Fruit fly (Drosophila melanogaster) whole organism, wandering third instar larva: ENCODE measurements around the gene CG14621.

Experiments used
- Abd-B ChIP-seq: fragments of >200 bp; optimal IDR thresholded peaks from 2 replicates; lab custom pipeline; 2017; ENCODE audit warnings: missing biosample characterization, missing genetic modification characterization
- CG32264 ChIP-seq: fragments of 200-800 bp; sonication (Bioruptor generic); optimal IDR thresholded peaks from 2 replicates; lab custom pipeline; 2016; ENCODE audit warnings: missing biosample characterization, missing genetic modification characterization
- CrebA ChIP-seq: fragments of 200-800 bp; sonication (Bioruptor generic); optimal IDR thresholded peaks from 2 replicates; lab custom pipeline; 2016; ENCODE audit warnings: missing biosample characterization, mild to moderate bottlenecking, missing genetic modification characterization, borderline replicate concordance
- Dfd ChIP-seq: fragments of >200 bp; optimal IDR thresholded peaks from 2 replicates; lab custom pipeline; 2017; ENCODE audit warnings: missing biosample characterization, missing genetic modification characterization
- Hr83 ChIP-seq: fragments of 200-300 bp; sonication (Bioruptor generic); optimal IDR thresholded peaks from 2 replicates; lab custom pipeline; 2016; ENCODE audit warnings: missing biosample characterization, mild to moderate bottlenecking, missing genetic modification characterization, moderate library complexity; ENCODE audit not compliant: poor library complexity, severe bottlenecking
- N ChIP-seq: fragments of >200 bp; optimal IDR thresholded peaks from 2 replicates; lab custom pipeline; 2018; ENCODE audit warnings: missing biosample characterization, missing external identifiers, missing genetic modification characterization
- OdsH ChIP-seq: fragments of 200-800 bp; sonication (Bioruptor generic); optimal IDR thresholded peaks from 2 replicates; lab custom pipeline; 2016; ENCODE audit warnings: missing biosample characterization, mild to moderate bottlenecking, missing genetic modification characterization
- Sp1 ChIP-seq: fragments of 200-800 bp; sonication (Bioruptor generic); optimal IDR thresholded peaks from 3 replicates; lab custom pipeline; 2019; ENCODE audit warnings: missing biosample characterization, mild to moderate bottlenecking, missing genetic modification characterization, moderate library complexity
- pan ChIP-seq: fragments of >200 bp; optimal IDR thresholded peaks from 2 replicates; lab custom pipeline; 2017
- sv ChIP-seq: fragments of 200-800 bp; sonication (Bioruptor generic); optimal IDR thresholded peaks from 3 replicates; lab custom pipeline; 2016; ENCODE audit warnings: missing biosample characterization, missing genetic modification characterization
- usp ChIP-seq: fragments of >200 bp; optimal IDR thresholded peaks from 2 replicates; lab custom pipeline; 2017; ENCODE audit warnings: missing biosample characterization, missing genetic modification characterization

- TF ChIP-seq Sp1 (GFP tag; lab: Kevin White, UChicago): no peak
- no peak for TF ChIP-seq Dfd (GFP tag; lab: Kevin White, UChicago)
- no peak for TF ChIP-seq CrebA
- no peak for TF ChIP-seq CG32264 (GFP tag; lab: Kevin White, UChicago)
- no peak for TF ChIP-seq sv (GFP tag; lab: Kevin White, UChicago)
- TF ChIP-seq N (GFP tag; lab: Kevin White, UChicago): no peak
- TF ChIP-seq Hr83 (GFP tag; lab: Kevin White, UChicago): no peak
- TF ChIP-seq usp (GFP tag; lab: Kevin White, UChicago): no peak
- TF ChIP-seq pan (lab: Kevin White, UChicago): no peak
- TF ChIP-seq OdsH (GFP tag; lab: Kevin White, UChicago): no peak
- no peak for TF ChIP-seq Abd-B (GFP tag; lab: Kevin White, UChicago)
Measured at dm6 chrX:22486919-22487634, 43.0 kb downstream of the CG14621 start.
